Worm (Caenorhabditis elegans): ENCODE measurements around the gene K10G6.9.

DNA sequence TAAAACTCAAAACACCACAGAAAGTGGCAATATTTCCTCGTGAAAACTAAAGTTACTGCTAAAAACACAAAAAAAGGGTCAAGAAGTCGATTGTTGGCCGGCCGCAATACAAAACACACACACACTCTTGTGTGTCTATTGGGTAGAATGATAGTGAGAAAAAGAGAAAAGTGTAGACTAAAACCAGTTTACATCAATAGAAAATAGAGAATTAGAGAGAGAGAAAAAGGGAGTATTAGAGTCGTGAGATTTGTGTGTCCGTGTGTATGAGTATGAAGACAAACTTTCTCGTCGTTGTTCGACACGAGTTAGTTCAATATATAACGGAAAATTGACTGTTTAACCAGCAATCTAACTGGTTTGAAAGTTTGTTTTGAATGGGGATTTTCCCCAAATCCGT lies 42.6 kb upstream of the K10G6.9 start:
- TF ChIP-seq flt-1 (GFP tag; IDR thresholded peaks at IDR 0.05) = no peak
- TF ChIP-seq scrt-1 (GFP tag; IDR thresholded peaks at IDR 0.05) = no peak
- TF ChIP-seq ama-1 (optimal IDR thresholded peaks at IDR 0.05) = no peak
- TF ChIP-seq pes-1 (GFP tag; IDR thresholded peaks at IDR 0.05) = no peak
- no peak for TF ChIP-seq tbx-37 (GFP tag; conservative IDR thresholded peaks at IDR 0.05)
- TF ChIP-seq B0310.2 (tag; optimal IDR thresholded peaks at IDR 0.05) = no peak
- TF ChIP-seq hnd-1 (tag; optimal IDR thresholded peaks at IDR 0.05) = no peak
- TF ChIP-seq ceh-13 (GFP tag; optimal IDR thresholded peaks at IDR 0.05) = no peak
- no peak for TF ChIP-seq hmbx-1 (tag; optimal IDR thresholded peaks at IDR 0.05)
- TF ChIP-seq aly-1 (tag; optimal IDR thresholded peaks at IDR 0.05) = no peak
- TF ChIP-seq sea-1 (GFP tag; conservative IDR thresholded peaks at IDR 0.05) = no peak
- no peak for TF ChIP-seq tbx-11 (GFP tag; IDR thresholded peaks at IDR 0.05)
- no peak for TF ChIP-seq ets-7 (tag; optimal IDR thresholded peaks at IDR 0.05)
